Worm (Caenorhabditis elegans) whole organism, L2 larva: ENCODE measurements around the gene ZK1307.8.

Experiments
- R02D3.7 ChIP-seq: fragments of 150-350 bp; optimal IDR thresholded peaks from 2 replicates; lab custom pipeline; 2014; ENCODE audit warnings: missing biosample characterization, missing genetic modification characterization
- alr-1 ChIP-seq: fragments of 150-350 bp; optimal IDR thresholded peaks from 2 replicates; lab custom pipeline; 2014; ENCODE audit warnings: missing biosample characterization, missing genetic modification characterization
- ama-1 ChIP-seq: fragments of 150-350 bp; optimal IDR thresholded peaks from 2 replicates; lab custom pipeline; 2018; ENCODE audit warnings: inconsistent platforms
- blmp-1 ChIP-seq: sonication (generic microtip); optimal IDR thresholded peaks from 2 replicates; lab custom pipeline; 2017; ENCODE audit warnings: missing genetic modification characterization, mild to moderate bottlenecking, missing compliant biosample characterization, antibody characterized with exemption, moderate library complexity; ENCODE audit not compliant: insufficient read depth
- egl-27 ChIP-seq: sonication (generic microtip); optimal IDR thresholded peaks from 3 replicates; lab custom pipeline; 2017; ENCODE audit warnings: missing biosample characterization, missing genetic modification reagents, missing genetic modification characterization
- elt-3 ChIP-seq: sonication (generic microtip); optimal IDR thresholded peaks from 2 replicates; lab custom pipeline; 2017; ENCODE audit warnings: missing biosample characterization, missing genetic modification characterization
- fos-1 ChIP-seq: fragments of 150-350 bp; optimal IDR thresholded peaks from 2 replicates; lab custom pipeline; 2014; ENCODE audit warnings: missing biosample characterization, missing genetic modification characterization
- nhr-10 ChIP-seq: sonication (generic microtip); optimal IDR thresholded peaks from 2 replicates; lab custom pipeline; 2017; ENCODE audit warnings: missing biosample characterization, missing genetic modification characterization
- sma-9 ChIP-seq, 2 experiments: fragments of 150-350 bp in 1 of 2; sonication (generic microtip) in 1 of 2; optimal IDR thresholded peaks; 2 replicates each; lab custom pipeline; 2014 to 2016; ENCODE audit warnings: missing genetic modification characterization in 2 of 2, mild to moderate bottlenecking in 1 of 2, missing biosample characterization in 1 of 2, missing compliant biosample characterization in 1 of 2, missing genetic modification reagents in 1 of 2, moderate library complexity in 1 of 2
- snpc-4 ChIP-seq: fragments of 150-350 bp; optimal IDR thresholded peaks from 2 replicates; lab custom pipeline; 2014; ENCODE audit warnings: missing biosample characterization, missing genetic modification characterization
- unc-62 ChIP-seq: fragments of 150-350 bp; optimal IDR thresholded peaks from 2 replicates; lab custom pipeline; 2014; ENCODE audit warnings: missing biosample characterization, missing genetic modification reagents, missing genetic modification characterization
- ztf-1 ChIP-seq: fragments of 200-800 bp; sonication (Bioruptor generic); conservative IDR thresholded peaks from 2 replicates; pipeline ENCODE4 v1.3.6; 2022; ENCODE audit warnings: missing genetic modification characterization, missing compliant biosample characterization
- ztf-11 ChIP-seq: sonication (generic microtip); optimal IDR thresholded peaks from 2 replicates; lab custom pipeline; 2017; ENCODE audit warnings: missing biosample characterization, missing genetic modification characterization

ce11 chrII:9624110-9624695, at the start of gene ZK1307.8, which contains the start of gene dnj-20:
- TF ChIP-seq ztf-1 (GFP tag; lab: Robert Waterston, UW), result no peak
- no peak for TF ChIP-seq egl-27
- TF ChIP-seq ama-1, result no peak
- no peak for TF ChIP-seq snpc-4
- TF ChIP-seq sma-9 (GFP tag; optimal IDR thresholded peaks at IDR 0.05; lab: Kevin White, UChicago), result no peak
- TF ChIP-seq sma-9 (tag; optimal IDR thresholded peaks at IDR 0.05; lab: Kevin White, UChicago), result no peak
- no peak for TF ChIP-seq alr-1
- no peak for TF ChIP-seq ztf-11 (tag; lab: Kevin White, UChicago)
- no peak for TF ChIP-seq unc-62 (GFP tag; lab: Kevin White, UChicago)
- no peak for TF ChIP-seq elt-3
- no peak for TF ChIP-seq R02D3.7
- TF ChIP-seq blmp-1 (tag; lab: Kevin White, UChicago), result no peak
- peak; percentile 23 for TF ChIP-seq fos-1 (tag; lab: Kevin White, UChicago)
- no peak for TF ChIP-seq nhr-10 (tag; lab: Kevin White, UChicago)
